Worm (Caenorhabditis elegans) whole organism, mixed stage, embryonic: ENCODE measurements around the gene K07C5.13.

Source experiments
- bed-3 ChIP-seq: fragments of 200-800 bp; sonication (Bioruptor generic); optimal IDR thresholded peaks from 3 replicates; lab custom pipeline; 2018; ENCODE audit warnings: mild to moderate bottlenecking, missing genetic modification characterization, moderate library complexity, missing compliant biosample characterization
- blmp-1 ChIP-seq: fragments of 150-350 bp; optimal IDR thresholded peaks from 2 replicates; lab custom pipeline; 2014; ENCODE audit warnings: missing biosample characterization, missing genetic modification characterization
- ceh-39 ChIP-seq: fragments of 150-350 bp; optimal IDR thresholded peaks from 2 replicates; lab custom pipeline; 2014; ENCODE audit warnings: missing biosample characterization, missing genetic modification characterization
- ceh-43 ChIP-seq: fragments of 200-800 bp; sonication (Bioruptor generic); optimal IDR thresholded peaks from 2 replicates; lab custom pipeline; 2018; ENCODE audit warnings: mild to moderate bottlenecking, missing genetic modification characterization, moderate library complexity, missing compliant biosample characterization
- ces-1 ChIP-seq: fragments of 150-350 bp; optimal IDR thresholded peaks from 2 replicates; lab custom pipeline; 2014; ENCODE audit warnings: missing biosample characterization, missing genetic modification reagents, missing genetic modification characterization
- cnd-1 ChIP-seq: fragments of 200-800 bp; sonication (Bioruptor generic); optimal IDR thresholded peaks from 2 replicates; lab custom pipeline; 2018; ENCODE audit warnings: mild to moderate bottlenecking, missing genetic modification characterization, missing compliant biosample characterization
- drap-1 ChIP-seq: fragments of 200-800 bp; sonication (Bioruptor generic); optimal IDR thresholded peaks from 3 replicates; lab custom pipeline; 2018; ENCODE audit warnings: mild to moderate bottlenecking, missing genetic modification characterization, missing compliant biosample characterization
- elt-1 ChIP-seq: sonication (generic microtip); optimal IDR thresholded peaks from 2 replicates; lab custom pipeline; 2017; ENCODE audit warnings: missing genetic modification characterization, mild to moderate bottlenecking, missing compliant biosample characterization, antibody characterized with exemption, moderate library complexity, borderline replicate concordance; ENCODE audit not compliant: insufficient read depth
- flh-1 ChIP-seq: fragments of 200-800 bp; sonication (Bioruptor generic); optimal IDR thresholded peaks from 2 replicates; lab custom pipeline; 2018; ENCODE audit warnings: mild to moderate bottlenecking, missing genetic modification characterization, moderate library complexity, missing compliant biosample characterization
- ham-2 ChIP-seq: fragments of 200-800 bp; sonication (Bioruptor generic); optimal IDR thresholded peaks from 2 replicates; lab custom pipeline; 2018; ENCODE audit warnings: mild to moderate bottlenecking, missing genetic modification characterization, missing compliant biosample characterization
- hlh-1 ChIP-seq: fragments of 150-350 bp; optimal IDR thresholded peaks from 2 replicates; lab custom pipeline; 2014; ENCODE audit warnings: missing biosample characterization, missing genetic modification reagents, missing genetic modification characterization
- lin-13 ChIP-seq: fragments of 150-350 bp; optimal IDR thresholded peaks from 2 replicates; lab custom pipeline; 2014; ENCODE audit warnings: missing biosample characterization, missing genetic modification characterization
- lin-32 ChIP-seq: fragments of 200-800 bp; sonication (Bioruptor generic); optimal IDR thresholded peaks from 2 replicates; lab custom pipeline; 2018; ENCODE audit warnings: mild to moderate bottlenecking, missing genetic modification characterization, missing compliant biosample characterization
- lsy-2 ChIP-seq: fragments of 150-350 bp; optimal IDR thresholded peaks from 2 replicates; lab custom pipeline; 2014; ENCODE audit warnings: missing biosample characterization, missing genetic modification characterization
- mls-2 ChIP-seq: sonication (generic microtip); optimal IDR thresholded peaks from 2 replicates; lab custom pipeline; 2016; ENCODE audit warnings: mild to moderate bottlenecking, missing genetic modification characterization, moderate library complexity, missing compliant biosample characterization
- nhr-2 ChIP-seq: fragments of 150-350 bp; optimal IDR thresholded peaks from 2 replicates; lab custom pipeline; 2014; ENCODE audit warnings: missing biosample characterization, missing genetic modification characterization
- nhr-237 ChIP-seq: fragments of 150-350 bp; optimal IDR thresholded peaks from 2 replicates; lab custom pipeline; 2014; ENCODE audit warnings: missing biosample characterization, missing genetic modification characterization
- nhr-28 ChIP-seq: fragments of 150-350 bp; optimal IDR thresholded peaks from 2 replicates; lab custom pipeline; 2014; ENCODE audit warnings: missing biosample characterization, missing genetic modification characterization
- nhr-76 ChIP-seq: sonication (generic microtip); optimal IDR thresholded peaks from 2 replicates; lab custom pipeline; 2017; ENCODE audit warnings: missing biosample characterization, missing genetic modification characterization
- sem-2 ChIP-seq: fragments of 200-800 bp; sonication (Bioruptor generic); optimal IDR thresholded peaks from 2 replicates; lab custom pipeline; 2018; ENCODE audit warnings: mild to moderate bottlenecking, missing genetic modification characterization, missing compliant biosample characterization
- snpc-4 ChIP-seq: fragments of 150-350 bp; optimal IDR thresholded peaks from 2 replicates; lab custom pipeline; 2014; ENCODE audit warnings: missing biosample characterization, missing genetic modification characterization
- sptf-1 ChIP-seq: sonication (generic microtip); optimal IDR thresholded peaks from 2 replicates; lab custom pipeline; 2017; ENCODE audit warnings: mild to moderate bottlenecking, missing genetic modification characterization, moderate library complexity, missing compliant biosample characterization
- tbx-8 ChIP-seq: fragments of 200-800 bp; sonication (Bioruptor generic); optimal IDR thresholded peaks from 2 replicates; lab custom pipeline; 2018; ENCODE audit warnings: mild to moderate bottlenecking, missing genetic modification characterization, moderate library complexity, missing compliant biosample characterization
- unc-120 ChIP-seq: sonication (generic microtip); optimal IDR thresholded peaks from 2 replicates; lab custom pipeline; 2017; ENCODE audit warnings: missing genetic modification characterization, missing compliant biosample characterization; ENCODE audit not compliant: poor library complexity, severe bottlenecking
- unc-39 ChIP-seq: fragments of 150-350 bp; optimal IDR thresholded peaks from 2 replicates; lab custom pipeline; 2014; ENCODE audit warnings: missing biosample characterization, missing genetic modification characterization
- zip-8 ChIP-seq: fragments of 150-350 bp; optimal IDR thresholded peaks from 2 replicates; lab custom pipeline; 2014; ENCODE audit warnings: missing biosample characterization, missing genetic modification characterization
- ztf-11 ChIP-seq: fragments of 150-350 bp; optimal IDR thresholded peaks from 2 replicates; lab custom pipeline; 2014; ENCODE audit warnings: missing biosample characterization, missing genetic modification characterization

The K07C5.13 gene

DNA sequence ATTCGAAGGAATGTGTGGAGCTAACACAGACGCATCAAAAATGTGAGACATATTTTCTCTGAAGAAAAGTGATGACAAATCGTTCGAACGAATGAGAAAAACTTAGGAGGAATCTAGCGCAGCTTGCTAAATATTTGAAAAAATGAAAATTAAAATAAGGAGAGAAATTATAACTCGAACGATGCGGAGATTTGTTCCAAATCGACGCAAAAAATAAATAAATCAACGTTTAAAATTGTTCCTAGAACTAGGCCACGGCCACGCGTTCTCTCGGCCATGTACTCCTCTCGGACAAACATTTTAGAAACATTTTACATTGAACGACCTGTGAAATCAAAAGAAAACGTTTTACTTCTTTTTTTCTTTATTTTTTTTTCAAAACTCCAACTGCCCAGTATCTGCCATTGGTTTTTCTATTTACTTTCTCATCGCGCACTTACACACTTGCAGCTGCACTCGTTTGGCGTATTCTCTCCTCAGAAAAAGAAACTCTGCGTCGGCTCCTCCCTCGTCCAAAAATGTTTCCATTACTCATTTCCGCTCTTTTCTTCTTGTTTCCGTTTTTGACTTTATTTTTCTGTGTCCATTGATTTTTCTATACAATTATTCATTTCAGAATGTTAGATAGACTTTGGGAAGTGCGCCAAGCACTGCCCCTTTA is 21.6 kb upstream of the K07C5.13 start, which contains the start of the genes gna-1 and B0024.13:
Gene gna-1, minus strand, starts transcription at position 51 of the 661 bp plus-strand sequence.
Gene B0024.13, plus strand, starts transcription at position 611 of the 661 bp plus-strand sequence.
- no peak for TF ChIP-seq cnd-1
- no peak for TF ChIP-seq flh-1 (GFP tag; lab: Kevin White, UChicago)
- TF ChIP-seq ceh-43 (GFP tag; lab: Kevin White, UChicago) = no peak
- TF ChIP-seq sptf-1 = no peak
- TF ChIP-seq snpc-4 (tag; lab: Kevin White, UChicago) = no peak
- no peak for TF ChIP-seq zip-8 (tag; lab: Kevin White, UChicago)
- no peak for TF ChIP-seq nhr-2 (tag; lab: Kevin White, UChicago)
- TF ChIP-seq ceh-39 (tag; lab: Kevin White, UChicago) = no peak
- TF ChIP-seq, all 35 proteins: peak for 0

DNA sequence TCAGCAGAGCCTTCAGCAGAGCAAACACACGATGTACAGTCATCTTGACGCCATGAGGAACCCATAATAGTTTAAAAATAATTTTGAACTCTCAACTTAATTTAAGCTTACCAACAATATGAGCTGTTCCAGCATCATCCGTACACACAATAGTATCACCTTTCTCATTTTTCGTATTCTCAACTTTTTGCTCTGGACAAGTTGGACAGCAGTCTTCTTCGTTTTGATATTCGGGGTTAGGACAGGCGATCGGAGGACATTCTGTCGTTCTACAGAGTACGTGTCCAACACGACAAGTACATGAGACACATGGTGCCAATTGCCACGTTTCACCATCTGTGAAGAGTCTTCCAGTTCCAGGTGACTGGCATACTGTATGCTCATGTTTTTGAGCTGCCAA is 18.3 kb upstream of the K07C5.13 start:
- TF ChIP-seq unc-120 (no peak), cnd-1 (no peak), sem-2 (GFP tag; lab: Kevin White, UChicago) (no peak), nhr-28 (tag; lab: Kevin White, UChicago) (no peak), ztf-11 (tag; lab: Kevin White, UChicago) (no peak), lin-32 (GFP tag; lab: Kevin White, UChicago) (no peak), ces-1 (GFP tag; lab: Kevin White, UChicago) (no peak), snpc-4 (tag; lab: Kevin White, UChicago) (no peak), elt-1 (tag; lab: Kevin White, UChicago) (no peak), nhr-237 (tag; lab: Kevin White, UChicago) (no peak), flh-1 (GFP tag; lab: Kevin White, UChicago) (no peak)

DNA sequence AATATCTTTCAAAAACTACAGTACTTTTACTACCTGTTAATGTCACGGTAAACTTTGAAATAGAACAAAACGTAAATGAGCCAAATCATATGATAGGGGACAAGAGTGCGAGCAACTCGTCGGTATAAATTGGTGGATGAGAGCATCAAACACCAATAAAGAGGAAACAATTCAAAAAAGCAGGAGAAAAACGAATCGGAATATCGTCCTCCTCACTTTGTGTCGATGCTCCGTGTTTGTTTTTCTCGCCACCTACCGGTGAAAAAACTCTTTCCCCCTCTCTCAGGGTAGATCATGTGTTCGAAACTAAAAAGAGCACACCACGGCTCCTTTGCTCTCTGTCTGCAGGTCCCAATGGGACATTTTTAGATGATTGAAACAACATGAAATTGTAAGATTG is 13.8 kb upstream of the K07C5.13 start:
- TF ChIP-seq elt-1 (tag; lab: Kevin White, UChicago) = no peak
- TF ChIP-seq lin-13 (tag; lab: Kevin White, UChicago) = no peak
- TF ChIP-seq sem-2 (GFP tag; lab: Kevin White, UChicago) = no peak
- TF ChIP-seq nhr-28 (tag; lab: Kevin White, UChicago) = no peak
- no peak for TF ChIP-seq snpc-4 (tag; lab: Kevin White, UChicago)
- TF ChIP-seq ztf-11 (tag; lab: Kevin White, UChicago) = no peak
- no peak for TF ChIP-seq sptf-1
- TF ChIP-seq bed-3 = no peak
- TF ChIP-seq nhr-76 (tag; lab: Kevin White, UChicago) = no peak
- TF ChIP-seq ces-1 (GFP tag; lab: Kevin White, UChicago) = no peak
- TF ChIP-seq mls-2 = no peak
- no peak for TF ChIP-seq drap-1 (GFP tag; lab: Kevin White, UChicago)
- TF ChIP-seq blmp-1 (tag; lab: Kevin White, UChicago) = no peak
- no peak for TF ChIP-seq tbx-8 (GFP tag; lab: Kevin White, UChicago)

DNA sequence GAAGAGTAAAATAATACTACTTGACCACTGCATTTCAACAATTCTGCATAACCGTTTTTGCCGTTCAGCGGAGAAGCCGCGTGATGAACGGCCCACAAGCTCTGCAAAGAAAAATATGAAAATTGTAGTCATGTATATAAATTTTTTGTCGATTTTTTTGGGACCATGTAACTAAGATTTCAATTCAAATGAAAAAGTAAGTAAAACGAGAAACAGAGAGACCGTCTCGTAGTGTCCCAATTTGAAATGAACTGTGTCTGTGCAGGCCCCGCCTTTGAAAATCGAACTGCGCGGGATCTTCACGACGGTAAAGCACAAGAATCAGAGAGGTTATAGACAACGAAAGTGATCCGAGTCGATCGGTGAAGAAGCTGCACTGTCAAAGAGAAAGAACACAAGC is 9.8 kb upstream of the K07C5.13 start, which contains the start of gene crm-1:
Gene crm-1, minus strand, starts transcription at position 101 of the 400 bp plus-strand sequence.
- no peak for TF ChIP-seq nhr-237 (tag; lab: Kevin White, UChicago)
- no peak for TF ChIP-seq hlh-1 (tag; lab: Kevin White, UChicago)
- no peak for TF ChIP-seq lin-32 (GFP tag; lab: Kevin White, UChicago)
- no peak for TF ChIP-seq nhr-28 (tag; lab: Kevin White, UChicago)
- no peak for TF ChIP-seq unc-39 (tag; lab: Kevin White, UChicago)
- TF ChIP-seq elt-1 (tag; lab: Kevin White, UChicago) = no peak
- no peak for TF ChIP-seq tbx-8 (GFP tag; lab: Kevin White, UChicago)
- no peak for TF ChIP-seq ham-2
- no peak for TF ChIP-seq ceh-43 (GFP tag; lab: Kevin White, UChicago)
- no peak for TF ChIP-seq lsy-2 (tag; lab: Kevin White, UChicago)
- TF ChIP-seq, all 35 proteins: peak for 0

DNA sequence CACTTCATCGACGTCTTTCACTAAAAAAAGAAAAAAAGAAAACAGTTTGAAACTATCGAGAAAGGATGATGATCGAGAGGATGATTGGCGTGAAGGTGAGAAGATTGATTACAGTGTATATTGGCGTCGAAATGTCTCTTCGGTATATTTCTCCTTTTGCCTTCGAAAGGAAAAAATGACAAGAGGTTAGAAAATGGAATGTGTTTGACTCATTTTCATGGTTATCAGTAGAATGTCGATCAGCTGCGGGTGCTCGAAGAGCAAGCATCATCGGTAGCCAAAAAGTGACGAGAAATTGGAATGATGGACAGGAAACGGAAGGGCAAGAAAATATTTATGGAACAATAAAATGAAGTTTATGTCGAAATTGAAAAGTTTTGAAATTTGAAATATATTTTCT is 8.0 kb upstream of the K07C5.13 start:
- TF ChIP-seq lin-13 (tag; lab: Kevin White, UChicago) (no peak), bed-3 (no peak), lsy-2 (tag; lab: Kevin White, UChicago) (no peak), unc-39 (tag; lab: Kevin White, UChicago) (no peak), ces-1 (GFP tag; lab: Kevin White, UChicago) (no peak)
